Fruit fly (Drosophila melanogaster): Measurements from ENCODE around the gene CG5800.

The CG5800 gene

DNA sequence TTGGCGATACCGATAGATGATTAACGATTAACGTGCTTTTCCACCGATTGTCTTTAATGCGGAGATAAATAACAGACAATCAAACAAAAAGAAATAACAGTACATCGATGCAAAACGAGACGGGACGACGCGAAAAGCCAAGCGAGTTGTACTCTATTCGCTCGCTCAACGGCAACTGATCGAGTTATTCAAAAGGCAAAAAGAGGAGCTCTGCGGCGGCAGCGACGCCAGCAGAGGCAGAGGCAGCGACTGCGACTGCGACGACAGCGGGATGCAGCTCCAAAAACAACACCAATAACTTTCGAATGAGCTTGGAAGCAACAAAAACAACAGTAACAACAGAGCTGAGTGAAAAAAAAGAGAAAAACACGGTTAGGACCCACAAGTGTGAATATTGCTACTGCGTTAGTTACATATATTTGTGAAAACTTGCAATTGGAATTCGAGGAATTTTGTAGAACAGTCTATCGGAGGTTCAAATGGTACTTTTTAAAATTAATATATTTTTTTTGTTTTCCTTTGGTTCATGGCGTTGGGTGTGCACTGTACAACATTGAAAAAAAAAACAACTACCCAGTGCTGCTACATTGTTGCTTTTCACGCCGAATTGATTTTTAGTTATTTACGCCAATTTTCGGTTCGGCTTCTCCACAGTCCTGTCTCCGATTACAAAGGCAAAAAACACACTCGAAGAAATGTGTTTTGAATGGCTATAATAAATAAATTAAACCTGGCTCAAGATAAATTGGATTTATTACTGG is 46.8 kb downstream of the CG5800 start (continued):
- TF ChIP-seq CG34224 (GFP tag; IDR thresholded peaks at IDR 0.05; ENCODE audit: partially characterized antibody) (no peak), Ets97D (GFP tag; optimal IDR thresholded peaks at IDR 0.05) (no peak), btn (GFP tag; optimal IDR thresholded peaks at IDR 0.05) (no peak), gt (GFP tag; IDR thresholded peaks at IDR 0.05) (peak; percentile 59), CG1832 (GFP tag; optimal IDR thresholded peaks at IDR 0.05) (no peak), CG8388 (GFP tag; optimal IDR thresholded peaks at IDR 0.05) (peak; percentile 46), E2f1 (GFP tag; IDR thresholded peaks at IDR 0.05) (peak; percentile 76), br (optimal IDR thresholded peaks at IDR 0.05) (no peak), CkIIα-i1 (GFP tag; IDR thresholded peaks at IDR 0.05) (no peak), Gug (GFP tag; IDR thresholded peaks at IDR 0.05) (peak; percentile 75), CG13296 (GFP tag; optimal IDR thresholded peaks at IDR 0.05) (peak; percentile 19), pzg (GFP tag; optimal IDR thresholded peaks at IDR 0.05) (no peak), CG18764 (GFP tag; optimal IDR thresholded peaks at IDR 0.05) (no peak), D19B (GFP tag; optimal IDR thresholded peaks at IDR 0.05) (peak; percentile 3), wor (GFP tag; IDR thresholded peaks at IDR 0.05) (peak; percentile 78), maf-S (GFP tag; optimal IDR thresholded peaks at IDR 0.05) (no peak), Mad (GFP tag; optimal IDR thresholded peaks at IDR 0.05) (peak; percentile 2), CG10431 (GFP tag; optimal IDR thresholded peaks at IDR 0.05) (peak; percentile 26), CG3065 (GFP tag; optimal IDR thresholded peaks at IDR 0.05) (no peak), Adf1 (GFP tag; IDR thresholded peaks at IDR 0.05) (peak; percentile 81), crol (GFP tag; IDR thresholded peaks at IDR 0.05) (no peak), CG2678 (tag; optimal IDR thresholded peaks at IDR 0.05) (peak; percentile 76), CG10321 (GFP tag; IDR thresholded peaks at IDR 0.05) (0 out of 2 replicates have a peak, but pooled peaks have one; percentile 10), CG11456 (GFP tag; IDR thresholded peaks at IDR 0.05) (peak; percentile 73; the same call in 1 of the 3 replicates), Stat92E (GFP tag; optimal IDR thresholded peaks at IDR 0.05) (no peak), Ravus (GFP tag; IDR thresholded peaks at IDR 0.05) (no peak; the same call in none of the 2 replicates), pan (optimal IDR thresholded peaks at IDR 0.05) (no peak), pan (GFP tag; optimal IDR thresholded peaks at IDR 0.05 in 1 of 2, IDR thresholded peaks at IDR 0.05 in 1 of 2) (peak in 1 of 2 experiments; percentile 86), Ada2b (GFP tag; IDR thresholded peaks at IDR 0.05) (peak; percentile 69), NC2α (GFP tag; optimal IDR thresholded peaks at IDR 0.05) (no peak), yki (optimal IDR thresholded peaks at IDR 0.05) (no peak), CG3163 (GFP tag; optimal IDR thresholded peaks at IDR 0.05) (no peak), CoRest (tag; optimal IDR thresholded peaks at IDR 0.05) (peak; percentile 53), en (GFP tag; optimal IDR thresholded peaks at IDR 0.05) (no peak), CG18262 (tag; optimal IDR thresholded peaks at IDR 0.05) (peak; percentile 66), shn (GFP tag; optimal IDR thresholded peaks at IDR 0.05) (no peak), CG11085 (GFP tag; IDR thresholded peaks at IDR 0.05) (peak; percentile 38; the same call in 1 of the 2 replicates), oc (tag; optimal IDR thresholded peaks at IDR 0.05) (peak; percentile 6), gem (tag; optimal IDR thresholded peaks at IDR 0.05) (peak; percentile 71), CG2120 (GFP tag; optimal IDR thresholded peaks at IDR 0.05) (peak; percentile 20), Hr51 (GFP tag; optimal IDR thresholded peaks at IDR 0.05) (peak in 1 of 2 experiments; percentile 61), chif (GFP tag; optimal IDR thresholded peaks at IDR 0.05) (peak; percentile 8 to 24), CG16863 (GFP tag; optimal IDR thresholded peaks at IDR 0.05) (peak; percentile 19), gfzf (GFP tag; optimal IDR thresholded peaks at IDR 0.05) (no peak), CG12219 (GFP tag; optimal IDR thresholded peaks at IDR 0.05) (peak; percentile 22), tup (GFP tag; optimal IDR thresholded peaks at IDR 0.05) (peak; percentile 33), dmrt11E (tag; optimal IDR thresholded peaks at IDR 0.05) (peak; percentile 4), ro (GFP tag; IDR thresholded peaks at IDR 0.05) (peak; percentile 37; the same call in 1 of the 2 replicates), zen (tag; optimal IDR thresholded peaks at IDR 0.05) (no peak), CG10366 (GFP tag; IDR thresholded peaks at IDR 0.05) (peak; percentile 82)
